Fruit fly (Drosophila melanogaster) whole organism, embryonic: Measurements from ENCODE around the gene Klp67A.

Experiments used
- Ada2b ChIP-seq: fragments of 200-800 bp; sonication (Bioruptor generic); IDR thresholded peaks from 2 replicates; pipeline ENCODE4 v1.3.6; 2022; ENCODE audit warnings: missing biosample characterization, missing genetic modification characterization
- Atf-2 ChIP-seq: fragments of 200-800 bp; sonication (Bioruptor generic); optimal IDR thresholded peaks from 2 replicates; lab custom pipeline; 2016; ENCODE audit warnings: missing biosample characterization, missing genetic modification characterization
- CG10274 ChIP-seq: fragments of 200-800 bp; sonication (Bioruptor generic); optimal IDR thresholded peaks from 3 replicates; lab custom pipeline; 2017; ENCODE audit warnings: missing biosample characterization, mild to moderate bottlenecking, missing genetic modification characterization
- CG10321 ChIP-seq: fragments of 200-800 bp; sonication (Bioruptor generic); IDR thresholded peaks from 2 replicates; pipeline ENCODE4 v1.3.6; 2022; ENCODE audit warnings: missing biosample characterization, missing genetic modification characterization
- CG11560 ChIP-seq: fragments of 200-800 bp; sonication (Bioruptor generic); IDR thresholded peaks from 3 replicates; pipeline ENCODE4 v1.3.6; 2022; ENCODE audit warnings: missing biosample characterization, missing genetic modification characterization
- CG12769 ChIP-seq: fragments of 200-800 bp; sonication (Bioruptor generic); optimal IDR thresholded peaks from 2 replicates; lab custom pipeline; 2019; ENCODE audit warnings: missing biosample characterization, mild to moderate bottlenecking, missing genetic modification characterization, moderate library complexity
- CG13287 ChIP-seq: fragments of 200-800 bp; sonication (Bioruptor generic); IDR thresholded peaks from 2 replicates; pipeline ENCODE4 v1.3.6; 2022; ENCODE audit warnings: missing biosample characterization, missing genetic modification characterization; ENCODE audit not compliant: partially characterized antibody
- CG15514 ChIP-seq: fragments of 200-800 bp; sonication (Bioruptor generic); optimal IDR thresholded peaks from 3 replicates; lab custom pipeline; 2017; ENCODE audit warnings: missing biosample characterization, missing genetic modification characterization, mild to moderate bottlenecking, moderate library complexity, missing genetic modification reagents
- CG17385 ChIP-seq: fragments of 200-800 bp; sonication (Bioruptor generic); optimal IDR thresholded peaks from 3 replicates; lab custom pipeline; 2018; ENCODE audit warnings: missing biosample characterization, mild to moderate bottlenecking, missing genetic modification characterization
- CG2199 ChIP-seq: fragments of 200-800 bp; sonication (Bioruptor generic); IDR thresholded peaks from 3 replicates; pipeline ENCODE4 v1.3.6; 2022; ENCODE audit warnings: missing biosample characterization, missing genetic modification characterization
- CG2712 ChIP-seq: fragments of 200-800 bp; optimal IDR thresholded peaks from 3 replicates; lab custom pipeline; 2019; ENCODE audit warnings: missing biosample characterization, mild to moderate bottlenecking, missing genetic modification characterization, moderate library complexity
- CG30020 ChIP-seq: fragments of 200-800 bp; optimal IDR thresholded peaks from 2 replicates; lab custom pipeline; 2019; ENCODE audit warnings: missing biosample characterization, mild to moderate bottlenecking, missing genetic modification characterization, moderate library complexity
- CG32532 ChIP-seq: fragments of 200-800 bp; sonication (Bioruptor generic); IDR thresholded peaks from 2 replicates; pipeline ENCODE4 v1.3.6; 2022; ENCODE audit warnings: missing biosample characterization, missing genetic modification characterization
- CG32767 ChIP-seq: fragments of 200-800 bp; sonication (Bioruptor generic); IDR thresholded peaks from 2 replicates; pipeline ENCODE4 v1.3.6; 2022; ENCODE audit warnings: missing biosample characterization, missing genetic modification characterization
- CG3838 ChIP-seq: fragments of 200-800 bp; sonication (Bioruptor generic); optimal IDR thresholded peaks from 3 replicates; lab custom pipeline; 2016; ENCODE audit warnings: missing biosample characterization, missing genetic modification characterization
- CG7357 ChIP-seq: fragments of 200-800 bp; sonication (Bioruptor generic); IDR thresholded peaks from 3 replicates; pipeline ENCODE4 v1.3.6; 2022; ENCODE audit warnings: missing biosample characterization, missing genetic modification characterization
- CG7745 ChIP-seq: fragments of 200-800 bp; sonication (Bioruptor generic); optimal IDR thresholded peaks from 2 replicates; lab custom pipeline; 2018; ENCODE audit warnings: missing biosample characterization, mild to moderate bottlenecking, missing genetic modification characterization, moderate library complexity
- CG7786 ChIP-seq: fragments of 200-800 bp; sonication (Bioruptor generic); optimal IDR thresholded peaks from 2 replicates; lab custom pipeline; 2016; ENCODE audit warnings: missing biosample characterization, missing genetic modification characterization
- CG8290 ChIP-seq, 3 experiments: fragments of 200-800 bp; sonication (Bioruptor generic); optimal IDR thresholded peaks; 2 replicates each; lab custom pipeline; 2016 to 2019; ENCODE audit warnings: missing biosample characterization in 3 of 3, missing genetic modification characterization in 3 of 3, mild to moderate bottlenecking in 2 of 3, moderate library complexity in 1 of 3
- CrebB ChIP-seq: fragments of 200-800 bp; sonication (Bioruptor generic); optimal IDR thresholded peaks from 3 replicates; lab custom pipeline; 2018; ENCODE audit warnings: missing biosample characterization, mild to moderate bottlenecking, missing genetic modification characterization
- H2.0 ChIP-seq: fragments of 200-800 bp; sonication (Bioruptor generic); IDR thresholded peaks from 2 replicates; pipeline ENCODE4 v1.3.6; 2022; ENCODE audit warnings: missing biosample characterization, missing genetic modification characterization
- Hand ChIP-seq: fragments of 200-800 bp; sonication (Bioruptor generic); optimal IDR thresholded peaks from 2 replicates; lab custom pipeline; 2017; ENCODE audit warnings: mild to moderate bottlenecking, missing biosample characterization, missing genetic modification reagents, missing genetic modification characterization
- Hmr ChIP-seq: fragments of 200-800 bp; sonication (Bioruptor generic); optimal IDR thresholded peaks from 3 replicates; lab custom pipeline; 2017; ENCODE audit warnings: mild to moderate bottlenecking, missing biosample characterization, missing genetic modification reagents, missing genetic modification characterization
- Hr3 ChIP-seq: fragments of 200-800 bp; sonication (Bioruptor generic); optimal IDR thresholded peaks from 3 replicates; lab custom pipeline; 2016; ENCODE audit warnings: missing biosample characterization, missing genetic modification characterization
- Hr39 ChIP-seq: fragments of >200 bp; optimal IDR thresholded peaks from 2 replicates; lab custom pipeline; 2017
- Hr51 ChIP-seq, 2 experiments: fragments of 200-800 bp; sonication (Bioruptor generic); optimal IDR thresholded peaks; 2 replicates in 1 of 2; 3 replicates in 1 of 2; lab custom pipeline; 2016 to 2018; ENCODE audit warnings: missing biosample characterization in 2 of 2, missing genetic modification characterization in 2 of 2, mild to moderate bottlenecking in 1 of 2, moderate library complexity in 1 of 2
- Jarid2 ChIP-seq: fragments of 200-800 bp; sonication (Bioruptor generic); optimal IDR thresholded peaks from 3 replicates; lab custom pipeline; 2017; ENCODE audit warnings: mild to moderate bottlenecking, missing biosample characterization, missing genetic modification reagents, missing genetic modification characterization
- Lpt ChIP-seq: fragments of >200 bp; optimal IDR thresholded peaks from 2 replicates; lab custom pipeline; 2018; ENCODE audit warnings: missing biosample characterization, missing genetic modification characterization
- Sox100B ChIP-seq: fragments of 200-800 bp; sonication (Bioruptor generic); optimal IDR thresholded peaks from 3 replicates; lab custom pipeline; 2018; ENCODE audit warnings: missing biosample characterization, mild to moderate bottlenecking, missing genetic modification characterization
- amos ChIP-seq: fragments of 200-800 bp; sonication (Bioruptor generic); IDR thresholded peaks from 2 replicates; pipeline ENCODE4 v1.3.6; 2022; ENCODE audit warnings: missing biosample characterization, missing genetic modification characterization; ENCODE audit not compliant: partially characterized antibody
- chn ChIP-seq: fragments of 200-800 bp; sonication (Bioruptor generic); optimal IDR thresholded peaks from 2 replicates; lab custom pipeline; 2016; ENCODE audit warnings: missing biosample characterization, missing genetic modification characterization
- crp ChIP-seq, 2 experiments: fragments of 200-800 bp; sonication (Bioruptor generic); optimal IDR thresholded peaks; 2 replicates in 1 of 2; 3 replicates in 1 of 2; lab custom pipeline; 2017; ENCODE audit warnings: missing biosample characterization in 2 of 2, missing genetic modification characterization in 2 of 2, mild to moderate bottlenecking in 1 of 2, moderate library complexity in 1 of 2
- dm ChIP-seq: fragments of 200-800 bp; sonication (Bioruptor generic); optimal IDR thresholded peaks from 3 replicates; lab custom pipeline; 2016; ENCODE audit warnings: missing biosample characterization, missing genetic modification characterization
- dpn ChIP-seq, 2 experiments: fragments of 200-800 bp; sonication (Bioruptor generic); optimal IDR thresholded peaks; 3 replicates each; lab custom pipeline; 2016; ENCODE audit warnings: missing biosample characterization in 2 of 2, missing genetic modification characterization in 2 of 2
- ewg ChIP-seq: fragments of 200-800 bp; sonication (Bioruptor generic); optimal IDR thresholded peaks from 3 replicates; lab custom pipeline; 2017; ENCODE audit warnings: mild to moderate bottlenecking, missing biosample characterization, missing genetic modification reagents, missing genetic modification characterization
- eyg ChIP-seq: fragments of 200-800 bp; sonication (Bioruptor generic); optimal IDR thresholded peaks from 3 replicates; lab custom pipeline; 2016; ENCODE audit warnings: missing biosample characterization, missing genetic modification characterization
- fu2 ChIP-seq: fragments of 200-800 bp; sonication (Bioruptor generic); optimal IDR thresholded peaks from 2 replicates; lab custom pipeline; 2016; ENCODE audit warnings: missing biosample characterization, missing genetic modification characterization
- gcm ChIP-seq: fragments of 200-800 bp; sonication (Bioruptor generic); optimal IDR thresholded peaks from 2 replicates; lab custom pipeline; 2019; ENCODE audit warnings: missing biosample characterization, mild to moderate bottlenecking, missing genetic modification characterization, moderate library complexity
- ham ChIP-seq: fragments of 200-800 bp; sonication (Bioruptor generic); IDR thresholded peaks from 2 replicates; pipeline ENCODE4 v1.3.6; 2022; ENCODE audit warnings: missing biosample characterization, missing genetic modification characterization
- hth ChIP-seq: fragments of >200 bp; optimal IDR thresholded peaks from 2 replicates; lab custom pipeline; 2017; ENCODE audit warnings: inconsistent platforms
- nau ChIP-seq: fragments of 200-800 bp; sonication (Bioruptor generic); optimal IDR thresholded peaks from 3 replicates; lab custom pipeline; 2017; ENCODE audit warnings: missing biosample characterization, mild to moderate bottlenecking, missing genetic modification characterization, missing genetic modification reagents
- oc ChIP-seq: fragments of 200-800 bp; sonication (Bioruptor generic); optimal IDR thresholded peaks from 2 replicates; lab custom pipeline; 2018; ENCODE audit warnings: missing biosample characterization, mild to moderate bottlenecking, missing genetic modification characterization, moderate library complexity
- onecut ChIP-seq: fragments of 200-800 bp; sonication (Bioruptor generic); IDR thresholded peaks from 2 replicates; pipeline ENCODE4 v1.3.6; 2022; ENCODE audit warnings: missing biosample characterization, missing genetic modification characterization
- pan ChIP-seq, 4 experiments: fragments of >200 bp in 3 of 4; fragments of 200-800 bp in 1 of 4; sonication (Bioruptor generic) in 1 of 4; optimal IDR thresholded peaks in 3 of 4; IDR thresholded peaks in 1 of 4; 2 replicates each; pipeline versions ENCODE4 v1.3.6 to Lab custom; 2017 to 2022; ENCODE audit warnings: missing biosample characterization in 2 of 4, missing genetic modification characterization in 2 of 4, mixed read lengths in 1 of 4
- rib ChIP-seq: fragments of 200-800 bp; sonication (Bioruptor generic); IDR thresholded peaks from 2 replicates; pipeline ENCODE4 v1.3.6; 2022; ENCODE audit warnings: missing biosample characterization, missing genetic modification characterization
- ro ChIP-seq: fragments of 200-800 bp; sonication (Bioruptor generic); IDR thresholded peaks from 2 replicates; pipeline ENCODE4 v1.3.6; 2022; ENCODE audit warnings: missing biosample characterization, missing genetic modification characterization
- salm ChIP-seq: fragments of 200-800 bp; sonication (Bioruptor generic); optimal IDR thresholded peaks from 2 replicates; lab custom pipeline; 2018; ENCODE audit warnings: missing biosample characterization, mild to moderate bottlenecking, missing genetic modification characterization
- stc ChIP-seq: fragments of 200-800 bp; sonication (Bioruptor generic); IDR thresholded peaks from 2 replicates; pipeline ENCODE4 v1.3.6; 2022; ENCODE audit warnings: missing biosample characterization, missing genetic modification characterization
- twi ChIP-seq: fragments of 200-800 bp; optimal IDR thresholded peaks from 2 replicates; lab custom pipeline; 2019; ENCODE audit warnings: missing biosample characterization, mild to moderate bottlenecking, missing genetic modification characterization, moderate library complexity
- unc-4 ChIP-seq: fragments of 200-800 bp; sonication (Bioruptor generic); IDR thresholded peaks from 2 replicates; pipeline ENCODE4 v1.3.6; 2022; ENCODE audit warnings: missing biosample characterization, missing genetic modification characterization; ENCODE audit not compliant: partially characterized antibody
- zfh2 ChIP-seq: fragments of 200-800 bp; sonication (Bioruptor generic); optimal IDR thresholded peaks from 2 replicates; lab custom pipeline; 2016; ENCODE audit warnings: missing biosample characterization, missing genetic modification characterization

Klp67A gene

DNA sequence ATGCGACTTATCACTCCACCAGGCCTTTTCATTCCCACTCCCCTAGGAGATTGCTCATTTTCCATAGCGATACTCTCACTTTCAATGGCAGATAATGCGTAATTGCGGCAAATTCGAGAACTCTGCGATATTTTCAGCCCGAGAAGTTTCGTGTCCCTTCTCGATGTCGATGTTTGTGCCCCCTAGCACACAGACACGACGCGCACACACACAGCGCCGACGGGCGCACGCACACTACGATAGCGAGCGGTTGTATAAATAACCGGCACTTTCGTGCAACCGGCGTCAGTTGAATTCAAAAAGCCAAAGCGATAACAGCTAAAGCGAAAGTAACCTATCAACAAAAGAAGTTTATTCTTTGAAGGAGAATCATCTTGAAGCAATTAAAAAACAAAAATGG lies 14.8 kb upstream of the Klp67A start, which contains the start of gene Hsp23 (continued):
- TF ChIP-seq CG8290 (GFP tag; optimal IDR thresholded peaks at IDR 0.05; lab: Kevin White, UChicago) (no peak), CG8290 (tag; optimal IDR thresholded peaks at IDR 0.05; lab: Kevin White, UChicago) (no peak), Hr39 (lab: Kevin White, UChicago) (no peak), CG11560 (tag; lab: Robert Waterston, UW) (no peak), CG17385 (GFP tag; lab: Kevin White, UChicago) (no peak), stc (GFP tag; lab: Robert Waterston, UW) (no peak), Hr51 (GFP tag; optimal IDR thresholded peaks at IDR 0.05; lab: Kevin White, UChicago) (no peak), CG7745 (tag; lab: Kevin White, UChicago) (no peak), CG7786 (GFP tag; lab: Kevin White, UChicago) (no peak), pan (optimal IDR thresholded peaks at IDR 0.05; lab: Kevin White, UChicago) (no peak), pan (GFP tag; optimal IDR thresholded peaks at IDR 0.05 in 1 of 2, IDR thresholded peaks at IDR 0.05 in 1 of 2) (no peak), CrebB (tag; lab: Kevin White, UChicago) (no peak), CG12769 (tag; lab: Kevin White, UChicago) (no peak), eyg (GFP tag; lab: Kevin White, UChicago) (no peak), twi (tag; lab: Kevin White, UChicago) (no peak), hth (lab: Kevin White, UChicago) (no peak), Ada2b (GFP tag; lab: Robert Waterston, UW) (no peak), oc (tag; lab: Kevin White, UChicago) (no peak), CG10321 (GFP tag; lab: Robert Waterston, UW) (no peak), Hr3 (GFP tag; lab: Kevin White, UChicago) (no peak), zfh2 (no peak), dm (GFP tag; lab: Kevin White, UChicago) (no peak), salm (tag; lab: Kevin White, UChicago) (no peak), ro (no peak), fu2 (GFP tag; lab: Kevin White, UChicago) (no peak), onecut (GFP tag; lab: Robert Waterston, UW) (peak; percentile 29; the same call in 1 of the 2 replicates), Lpt (GFP tag; lab: Kevin White, UChicago) (no peak), chn (GFP tag; lab: Kevin White, UChicago) (no peak), Jarid2 (GFP tag; lab: Kevin White, UChicago) (no peak), CG10274 (GFP tag; lab: Kevin White, UChicago) (no peak), Atf-2 (GFP tag; lab: Kevin White, UChicago) (no peak), ham (no peak), amos (GFP tag; lab: Robert Waterston, UW) (peak; percentile 37; the same call in 1 of the 2 replicates), H2.0 (GFP tag; lab: Robert Waterston, UW) (no peak), Sox100B (GFP tag; lab: Kevin White, UChicago) (no peak), nau (GFP tag; lab: Kevin White, UChicago) (no peak), Hand (GFP tag; lab: Kevin White, UChicago) (no peak), gcm (GFP tag; lab: Kevin White, UChicago) (no peak), CG7357 (GFP tag; lab: Robert Waterston, UW) (no peak), crp (GFP tag; optimal IDR thresholded peaks at IDR 0.05; lab: Kevin White, UChicago) (no peak), CG13287 (peak; percentile 51; the same call in 1 of the 2 replicates), dpn (GFP tag; optimal IDR thresholded peaks at IDR 0.05; lab: Kevin White, UChicago) (no peak), CG3838 (GFP tag; lab: Kevin White, UChicago) (no peak), CG2199 (GFP tag; lab: Robert Waterston, UW) (peak; percentile 50; the same call in 1 of the 3 replicates), rib (no peak), CG2712 (tag; lab: Kevin White, UChicago) (no peak), Hmr (no peak), unc-4 (GFP tag; lab: Robert Waterston, UW) (0 out of 2 replicates have a peak, but pooled peaks have one; percentile 30), CG32532 (no peak), CG30020 (peak; percentile 21), ewg (no peak), CG15514 (GFP tag; lab: Kevin White, UChicago) (no peak), CG32767 (GFP tag; lab: Robert Waterston, UW) (no peak)
